Worm (Caenorhabditis elegans) whole organism, midembryonic: ENCODE results near the gene srw-85.

Experiments used
- T22C8.4 ChIP-seq: fragments of 200-800 bp; sonication (Bioruptor generic); IDR thresholded peaks from 2 replicates; pipeline ENCODE4 v1.3.6; 2022; ENCODE audit warnings: missing genetic modification characterization, missing compliant biosample characterization
- cog-1 ChIP-seq: sonication (generic microtip); optimal IDR thresholded peaks from 2 replicates; lab custom pipeline; 2016; ENCODE audit warnings: missing genetic modification characterization, missing compliant biosample characterization
- flt-1 ChIP-seq: fragments of 200-800 bp; sonication (Bioruptor generic); IDR thresholded peaks from 2 replicates; pipeline ENCODE4 v1.3.6; 2022; ENCODE audit warnings: missing genetic modification characterization, missing compliant biosample characterization
- klf-2 ChIP-seq: fragments of 200-800 bp; sonication (Bioruptor generic); conservative IDR thresholded peaks from 2 replicates; pipeline ENCODE4 v1.3.6; 2022; ENCODE audit warnings: missing genetic modification reagents, missing genetic modification characterization, missing compliant biosample characterization
- med-1 ChIP-seq: sonication (generic microtip); optimal IDR thresholded peaks from 2 replicates; lab custom pipeline; 2017; ENCODE audit warnings: missing genetic modification characterization, mild to moderate bottlenecking, missing compliant biosample characterization, antibody characterized with exemption, missing genetic modification reagents; ENCODE audit not compliant: insufficient read depth
- ref-1 ChIP-seq: fragments of 200-800 bp; sonication (Bioruptor generic); conservative IDR thresholded peaks from 2 replicates; pipeline ENCODE4 v1.3.6; 2022; ENCODE audit warnings: missing genetic modification reagents, missing genetic modification characterization, missing compliant biosample characterization
- tab-1 ChIP-seq: fragments of 200-800 bp; sonication (Bioruptor generic); IDR thresholded peaks from 2 replicates; pipeline ENCODE4 v1.3.6; 2022; ENCODE audit warnings: missing genetic modification characterization, missing compliant biosample characterization
- ztf-23 ChIP-seq: fragments of 200-800 bp; sonication (Bioruptor generic); IDR thresholded peaks from 2 replicates; pipeline ENCODE4 v1.3.6; 2022; ENCODE audit warnings: missing genetic modification reagents, missing genetic modification characterization, missing compliant biosample characterization
- ztf-29 ChIP-seq: fragments of 200-800 bp; sonication (Bioruptor generic); IDR thresholded peaks from 2 replicates; pipeline ENCODE4 v1.3.6; 2022; ENCODE audit warnings: missing genetic modification reagents, missing genetic modification characterization, missing compliant biosample characterization

Gene srw-85

DNA sequence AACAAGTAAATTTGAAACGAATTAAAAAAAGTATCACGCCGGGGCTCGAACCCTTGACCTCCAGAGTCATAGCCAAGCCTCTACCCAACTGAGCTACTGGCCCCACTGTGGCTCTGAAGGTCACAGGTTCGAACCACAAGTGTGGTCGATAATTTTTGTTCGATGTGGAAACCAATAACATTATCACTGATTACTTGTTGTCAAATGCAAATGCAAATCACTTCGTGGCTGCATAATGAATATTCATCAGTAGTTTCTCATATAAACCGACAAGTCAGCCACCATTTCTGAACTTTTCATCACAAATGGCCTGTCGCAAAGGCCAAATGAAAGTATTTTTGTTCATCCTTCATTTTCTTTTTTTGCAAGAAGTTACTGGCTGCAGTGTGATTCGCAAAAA, 36.2 kb downstream of the srw-85 start, which contains the start of gene C25F9.8:
Gene C25F9.8, plus strand, starts transcription at position 301 of the 400 bp plus-strand sequence.
- TF ChIP-seq klf-2 = no peak
- TF ChIP-seq cog-1 (tag; lab: Kevin White, UChicago) = no peak
- TF ChIP-seq T22C8.4 (GFP tag; lab: Robert Waterston, UW) = no peak
- no peak for TF ChIP-seq tab-1
- no peak for TF ChIP-seq ztf-23 (GFP tag; lab: Robert Waterston, UW)
- TF ChIP-seq ztf-29 = no peak
- TF ChIP-seq med-1 (GFP tag; lab: Kevin White, UChicago) = no peak
- TF ChIP-seq ref-1 (GFP tag; lab: Robert Waterston, UW) = no peak
- TF ChIP-seq flt-1 (GFP tag; lab: Robert Waterston, UW) = no peak

DNA sequence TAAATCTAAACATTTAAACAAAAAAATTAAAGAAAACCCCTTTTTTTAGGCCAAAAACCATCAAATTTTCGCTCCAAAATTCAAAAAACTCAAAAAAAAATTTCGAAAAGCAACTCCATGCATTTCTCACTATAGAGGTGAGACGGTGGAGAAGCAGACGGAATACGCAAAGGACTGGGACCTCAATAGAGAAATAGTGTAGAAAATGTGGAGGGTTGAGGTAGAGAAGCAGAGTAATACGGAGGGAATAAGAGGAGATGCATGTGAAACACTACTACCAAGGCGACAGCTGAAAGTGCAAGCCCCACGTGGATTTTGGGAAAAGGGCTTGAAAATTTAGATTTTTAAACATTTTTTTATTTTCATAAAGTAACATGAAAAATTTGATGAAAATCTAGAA, 39.7 kb downstream of the srw-85 start:
- TF ChIP-seq T22C8.4 (GFP tag; lab: Robert Waterston, UW) = no peak
- no peak for TF ChIP-seq tab-1
- no peak for TF ChIP-seq klf-2
- no peak for TF ChIP-seq med-1 (GFP tag; lab: Kevin White, UChicago)
- TF ChIP-seq ztf-29 = no peak
- TF ChIP-seq flt-1 (GFP tag; lab: Robert Waterston, UW) = no peak
- TF ChIP-seq ref-1 (GFP tag; lab: Robert Waterston, UW) = no peak
- no peak for TF ChIP-seq cog-1 (tag; lab: Kevin White, UChicago)
- no peak for TF ChIP-seq ztf-23 (GFP tag; lab: Robert Waterston, UW)

DNA sequence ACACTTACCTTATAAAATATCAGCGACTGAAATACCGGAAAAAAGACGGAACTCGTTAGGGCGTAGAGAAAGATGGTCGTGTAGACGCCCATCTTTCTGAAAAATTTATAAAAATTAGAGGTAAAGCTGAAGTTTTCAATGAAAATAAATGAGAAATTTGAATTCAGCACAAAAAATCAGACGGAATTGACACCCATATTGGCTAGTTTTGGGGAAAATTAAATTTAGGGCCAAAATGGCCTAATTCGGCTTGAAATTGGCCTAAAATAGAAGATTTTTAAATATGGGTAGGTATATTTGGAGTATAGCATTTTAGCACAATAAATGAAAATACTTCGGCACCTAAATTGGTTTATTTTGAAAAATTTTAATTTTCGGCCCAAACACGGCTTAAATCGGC, 40.9 kb downstream of the srw-85 start, which contains the start of gene slcr-46.2:
Gene slcr-46.2, minus strand, starts transcription at position 101 of the 400 bp plus-strand sequence.
- TF ChIP-seq ztf-29 (no peak), tab-1 (no peak), ref-1 (GFP tag; lab: Robert Waterston, UW) (no peak), ztf-23 (GFP tag; lab: Robert Waterston, UW) (no peak), med-1 (GFP tag; lab: Kevin White, UChicago) (no peak)

DNA sequence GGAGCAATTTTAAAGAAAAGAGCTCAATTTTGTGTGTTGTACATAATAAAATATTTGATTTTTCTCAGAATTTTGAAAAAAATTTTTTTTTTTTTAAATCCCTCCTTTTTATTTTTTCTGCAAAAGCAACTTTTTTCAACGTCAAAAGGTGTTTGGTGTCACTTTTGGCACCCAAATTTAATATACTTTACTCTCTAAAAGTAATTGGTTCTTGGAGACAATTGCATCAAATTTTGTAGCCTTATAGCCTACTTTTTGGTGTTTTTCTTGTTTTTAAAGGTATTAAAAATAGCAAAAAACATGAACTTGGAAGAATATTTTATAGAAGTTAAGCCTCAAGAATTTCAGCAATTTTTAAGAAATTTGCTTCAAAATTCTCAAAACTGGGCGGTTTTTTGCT, 50.0 kb downstream of the srw-85 start, which contains the start of gene srw-84:
Gene srw-84, plus strand, starts transcription at position 301 of the 400 bp plus-strand sequence.
- TF ChIP-seq med-1 (GFP tag; lab: Kevin White, UChicago) = no peak
